Fruit fly (Drosophila melanogaster) whole organism, embryonic: ENCODE results near the gene Ada1-1.

ENCODE experiments used
- Abd-B ChIP-seq: fragments of 200-800 bp; sonication (Bioruptor generic); optimal IDR thresholded peaks from 2 replicates; lab custom pipeline; 2018; ENCODE audit warnings: missing biosample characterization, mild to moderate bottlenecking, missing genetic modification characterization, moderate library complexity
- CG10654 ChIP-seq: fragments of 200-800 bp; sonication (Bioruptor generic); optimal IDR thresholded peaks from 2 replicates; lab custom pipeline; 2016; ENCODE audit warnings: missing biosample characterization, missing genetic modification characterization
- CG10959 ChIP-seq: fragments of 200-800 bp; sonication (Bioruptor generic); IDR thresholded peaks from 2 replicates; pipeline ENCODE4 v1.3.6; 2022; ENCODE audit warnings: missing biosample characterization, missing genetic modification characterization
- CG12104 ChIP-seq: fragments of 200-800 bp; sonication (Bioruptor generic); optimal IDR thresholded peaks from 3 replicates; lab custom pipeline; 2016; ENCODE audit warnings: missing biosample characterization, missing genetic modification characterization
- CG12942 ChIP-seq: fragments of 200-800 bp; sonication (Bioruptor generic); optimal IDR thresholded peaks from 3 replicates; lab custom pipeline; 2016; ENCODE audit warnings: missing biosample characterization, missing genetic modification characterization
- CG14667 ChIP-seq: fragments of 200-800 bp; sonication (Bioruptor generic); IDR thresholded peaks from 2 replicates; pipeline ENCODE4 v1.3.6; 2022; ENCODE audit warnings: missing biosample characterization, missing genetic modification characterization
- CG14860 ChIP-seq: fragments of 200-800 bp; sonication (Bioruptor generic); IDR thresholded peaks from 3 replicates; pipeline ENCODE4 v1.3.6; 2022; ENCODE audit warnings: missing biosample characterization, missing genetic modification characterization; ENCODE audit not compliant: partially characterized antibody
- CG15011 ChIP-seq: fragments of 200-800 bp; sonication (Bioruptor generic); optimal IDR thresholded peaks from 3 replicates; lab custom pipeline; 2018; ENCODE audit warnings: missing biosample characterization, mild to moderate bottlenecking, missing genetic modification characterization
- CG15269 ChIP-seq: fragments of 200-800 bp; sonication (Bioruptor generic); optimal IDR thresholded peaks from 2 replicates; lab custom pipeline; 2018; ENCODE audit warnings: missing biosample characterization, mild to moderate bottlenecking, missing genetic modification characterization, moderate library complexity
- CG1529 ChIP-seq: fragments of 200-800 bp; sonication (Bioruptor generic); optimal IDR thresholded peaks from 3 replicates; lab custom pipeline; 2018; ENCODE audit warnings: missing biosample characterization, missing genetic modification characterization
- CG16863 ChIP-seq: fragments of 200-800 bp; sonication (Bioruptor generic); optimal IDR thresholded peaks from 3 replicates; lab custom pipeline; 2016; ENCODE audit warnings: missing biosample characterization, missing genetic modification characterization
- CG17359 ChIP-seq: fragments of 200-800 bp; sonication (Bioruptor generic); optimal IDR thresholded peaks from 3 replicates; lab custom pipeline; 2018; ENCODE audit warnings: missing biosample characterization, mild to moderate bottlenecking, missing genetic modification characterization, moderate library complexity
- CG17912 ChIP-seq: fragments of 200-800 bp; sonication (Bioruptor generic); optimal IDR thresholded peaks from 2 replicates; lab custom pipeline; 2018; ENCODE audit warnings: missing biosample characterization, mild to moderate bottlenecking, missing genetic modification characterization
- CG18476 ChIP-seq: fragments of 200-800 bp; sonication (Bioruptor generic); optimal IDR thresholded peaks from 2 replicates; lab custom pipeline; 2016; ENCODE audit warnings: missing biosample characterization, mild to moderate bottlenecking, missing genetic modification characterization
- CG18764 ChIP-seq: fragments of 200-800 bp; sonication (Bioruptor generic); optimal IDR thresholded peaks from 3 replicates; lab custom pipeline; 2016; ENCODE audit warnings: missing biosample characterization, missing genetic modification characterization
- CG4282 ChIP-seq: fragments of 200-800 bp; sonication (Bioruptor generic); optimal IDR thresholded peaks from 2 replicates; lab custom pipeline; 2016; ENCODE audit warnings: missing biosample characterization, missing genetic modification characterization
- CG4730 ChIP-seq: fragments of 200-800 bp; sonication (Bioruptor generic); IDR thresholded peaks from 2 replicates; pipeline ENCODE4 v1.3.6; 2022; ENCODE audit warnings: missing biosample characterization, missing genetic modification characterization
- CG5180 ChIP-seq: fragments of 200-800 bp; sonication (Bioruptor generic); optimal IDR thresholded peaks from 3 replicates; lab custom pipeline; 2017; ENCODE audit warnings: missing biosample characterization, missing genetic modification characterization, mild to moderate bottlenecking, moderate library complexity, missing genetic modification reagents
- CG6654 ChIP-seq: fragments of 200-800 bp; sonication (Bioruptor generic); optimal IDR thresholded peaks from 2 replicates; lab custom pipeline; 2017; ENCODE audit warnings: missing biosample characterization, mild to moderate bottlenecking, missing genetic modification characterization
- CG6813 ChIP-seq: fragments of 200-800 bp; sonication (Bioruptor generic); optimal IDR thresholded peaks from 2 replicates; lab custom pipeline; 2017; ENCODE audit warnings: missing biosample characterization, missing genetic modification characterization, mild to moderate bottlenecking, moderate library complexity, missing genetic modification reagents
- CG7839 ChIP-seq: fragments of 200-800 bp; sonication (Bioruptor generic); optimal IDR thresholded peaks from 3 replicates; lab custom pipeline; 2018; ENCODE audit warnings: missing biosample characterization, mild to moderate bottlenecking, missing genetic modification characterization, moderate library complexity
- CG8290 ChIP-seq, 3 experiments: fragments of 200-800 bp; sonication (Bioruptor generic); optimal IDR thresholded peaks; 2 replicates each; lab custom pipeline; 2016 to 2019; ENCODE audit warnings: missing biosample characterization in 3 of 3, missing genetic modification characterization in 3 of 3, mild to moderate bottlenecking in 2 of 3, moderate library complexity in 1 of 3
- CG8924 ChIP-seq: fragments of 200-800 bp; optimal IDR thresholded peaks from 3 replicates; lab custom pipeline; 2019; ENCODE audit warnings: missing biosample characterization, mild to moderate bottlenecking, missing genetic modification characterization, moderate library complexity
- CG9609 ChIP-seq: fragments of 200-800 bp; sonication (Bioruptor generic); optimal IDR thresholded peaks from 3 replicates; lab custom pipeline; 2016; ENCODE audit warnings: missing biosample characterization, missing genetic modification characterization
- CG9797 ChIP-seq: fragments of 200-800 bp; sonication (Bioruptor generic); optimal IDR thresholded peaks from 3 replicates; lab custom pipeline; 2018; ENCODE audit warnings: missing biosample characterization, mild to moderate bottlenecking, missing genetic modification characterization
- CG9876 ChIP-seq: fragments of 200-800 bp; sonication (Bioruptor generic); optimal IDR thresholded peaks from 2 replicates; lab custom pipeline; 2016; ENCODE audit warnings: missing biosample characterization, missing genetic modification characterization
- CHES-1-like ChIP-seq: fragments of 200-800 bp; sonication (Bioruptor generic); optimal IDR thresholded peaks from 2 replicates; lab custom pipeline; 2016; ENCODE audit warnings: missing biosample characterization, missing genetic modification characterization
- Chrac-16 ChIP-seq: fragments of 200-800 bp; sonication (Bioruptor generic); optimal IDR thresholded peaks from 3 replicates; lab custom pipeline; 2016; ENCODE audit warnings: missing biosample characterization, missing genetic modification characterization
- ERR ChIP-seq: fragments of 200-800 bp; sonication (Bioruptor generic); optimal IDR thresholded peaks from 2 replicates; lab custom pipeline; 2016; ENCODE audit warnings: missing biosample characterization, missing genetic modification characterization
- Ets65A ChIP-seq: fragments of 200-800 bp; sonication (Bioruptor generic); peaks from one replicate; lab custom pipeline; 2016; ENCODE audit warnings: missing biosample characterization, missing genetic modification characterization
- HLH4C ChIP-seq: fragments of 200-800 bp; sonication (Bioruptor generic); IDR thresholded peaks from 3 replicates; pipeline ENCODE4 v1.3.6; 2022; ENCODE audit warnings: missing biosample characterization, missing genetic modification characterization; ENCODE audit not compliant: partially characterized antibody
- Mrtf ChIP-seq: fragments of 200-800 bp; sonication (Bioruptor generic); IDR thresholded peaks from 3 replicates; pipeline ENCODE4 v1.3.6; 2022; ENCODE audit warnings: missing biosample characterization, missing genetic modification characterization
- Myb ChIP-seq: fragments of 200-800 bp; sonication (Bioruptor generic); optimal IDR thresholded peaks from 2 replicates; lab custom pipeline; 2016; ENCODE audit warnings: missing biosample characterization, missing genetic modification characterization
- Nf-YB ChIP-seq: fragments of 200-800 bp; sonication (Bioruptor generic); optimal IDR thresholded peaks from 3 replicates; lab custom pipeline; 2019; ENCODE audit warnings: missing biosample characterization, mild to moderate bottlenecking, missing genetic modification characterization, moderate library complexity
- TFAM ChIP-seq: fragments of 200-800 bp; sonication (Bioruptor generic); optimal IDR thresholded peaks from 2 replicates; lab custom pipeline; 2017; ENCODE audit warnings: missing biosample characterization, missing genetic modification characterization, inconsistent platforms
- ac ChIP-seq: fragments of 200-800 bp; sonication (Bioruptor generic); optimal IDR thresholded peaks from 3 replicates; lab custom pipeline; 2017; ENCODE audit warnings: missing biosample characterization, mild to moderate bottlenecking, missing genetic modification characterization
- dmrt99B ChIP-seq: fragments of 200-800 bp; sonication (Bioruptor generic); optimal IDR thresholded peaks from 2 replicates; lab custom pipeline; 2018; ENCODE audit warnings: missing biosample characterization, mild to moderate bottlenecking, missing genetic modification characterization, moderate library complexity
- emc ChIP-seq: fragments of 200-800 bp; sonication (Bioruptor generic); optimal IDR thresholded peaks from 2 replicates; lab custom pipeline; 2016; ENCODE audit warnings: missing biosample characterization, missing genetic modification characterization
- fd96Cb ChIP-seq: fragments of 200-800 bp; sonication (Bioruptor generic); optimal IDR thresholded peaks from 2 replicates; lab custom pipeline; 2018; ENCODE audit warnings: missing biosample characterization, mild to moderate bottlenecking, missing genetic modification characterization, moderate library complexity
- fru ChIP-seq: fragments of >200 bp; optimal IDR thresholded peaks from 2 replicates; lab custom pipeline; 2017
- gt ChIP-seq: fragments of 200-800 bp; sonication (Bioruptor generic); IDR thresholded peaks from 2 replicates; pipeline ENCODE4 v1.3.6; 2022; ENCODE audit warnings: missing biosample characterization, missing genetic modification characterization
- hbn ChIP-seq: fragments of 200-800 bp; sonication (Bioruptor generic); IDR thresholded peaks from 2 replicates; pipeline ENCODE4 v1.3.6; 2022; ENCODE audit warnings: missing biosample characterization, missing genetic modification characterization; ENCODE audit not compliant: partially characterized antibody
- nerfin-1 ChIP-seq: fragments of 200-800 bp; sonication (Bioruptor generic); optimal IDR thresholded peaks from 3 replicates; lab custom pipeline; 2019; ENCODE audit warnings: missing biosample characterization, mild to moderate bottlenecking, missing genetic modification characterization, moderate library complexity
- org-1 ChIP-seq: fragments of 200-800 bp; sonication (Bioruptor generic); optimal IDR thresholded peaks from 2 replicates; lab custom pipeline; 2017; ENCODE audit warnings: missing biosample characterization, missing genetic modification characterization
- p53 ChIP-seq: fragments of 200-800 bp; sonication (Bioruptor generic); optimal IDR thresholded peaks from 2 replicates; lab custom pipeline; 2016; ENCODE audit warnings: missing biosample characterization, missing genetic modification characterization
- pita ChIP-seq: fragments of 200-800 bp; sonication (Bioruptor generic); optimal IDR thresholded peaks from 2 replicates; lab custom pipeline; 2017; ENCODE audit warnings: missing biosample characterization, mild to moderate bottlenecking, missing genetic modification characterization
- pnt ChIP-seq: fragments of 200-800 bp; sonication (Bioruptor generic); optimal IDR thresholded peaks from 3 replicates; lab custom pipeline; 2016; ENCODE audit warnings: missing biosample characterization, missing genetic modification characterization
- trh ChIP-seq: fragments of 200-800 bp; sonication (Bioruptor generic); optimal IDR thresholded peaks from 2 replicates; lab custom pipeline; 2016; ENCODE audit warnings: missing biosample characterization, missing genetic modification characterization
- unpg ChIP-seq: fragments of 200-800 bp; sonication (Bioruptor generic); optimal IDR thresholded peaks from 3 replicates; lab custom pipeline; 2018; ENCODE audit warnings: missing biosample characterization, mild to moderate bottlenecking, missing genetic modification characterization, moderate library complexity
- usp ChIP-seq: fragments of >200 bp; optimal IDR thresholded peaks from 2 replicates; lab custom pipeline; 2017; ENCODE audit warnings: missing biosample characterization, missing genetic modification characterization
- wdn ChIP-seq: fragments of 200-800 bp; sonication (Bioruptor generic); IDR thresholded peaks from 2 replicates; pipeline ENCODE4 v1.3.6; 2022; ENCODE audit warnings: missing biosample characterization, missing genetic modification characterization
- yki ChIP-seq: fragments of >200 bp; optimal IDR thresholded peaks from 3 replicates; lab custom pipeline; 2018

Gene Ada1-1

dm6 chr2L:12021193-12021592 is 24.6 kb downstream of the Ada1-1 start (continued):
- TF ChIP-seq CG15269 (tag; lab: Kevin White, UChicago) (peak; percentile 63), CHES-1-like (no peak), CG8924 (tag; lab: Kevin White, UChicago) (peak; percentile 59), CG7839 (tag; lab: Kevin White, UChicago) (peak; percentile 29), gt (GFP tag; lab: Robert Waterston, UW) (no peak), CG10654 (GFP tag; lab: Kevin White, UChicago) (peak; percentile 23), CG16863 (GFP tag; lab: Kevin White, UChicago) (peak; percentile 37), CG15011 (GFP tag; lab: Kevin White, UChicago) (peak; percentile 60), wdn (no peak; the same call in 1 of the 2 replicates), CG6813 (GFP tag; lab: Kevin White, UChicago) (peak; percentile 90), CG18764 (GFP tag; lab: Kevin White, UChicago) (peak; percentile 46), pnt (no peak), CG5180 (GFP tag; lab: Kevin White, UChicago) (no peak), Chrac-16 (GFP tag; lab: Kevin White, UChicago) (no peak), HLH4C (GFP tag; lab: Robert Waterston, UW) (no peak), dmrt99B (tag; lab: Kevin White, UChicago) (no peak), emc (GFP tag; lab: Kevin White, UChicago) (no peak), CG17912 (GFP tag; lab: Kevin White, UChicago) (peak; percentile 8), CG1529 (GFP tag; lab: Kevin White, UChicago) (peak; percentile 86), CG14860 (no peak), CG6654 (no peak), CG9876 (GFP tag; lab: Kevin White, UChicago) (no peak), CG4730 (GFP tag; lab: Robert Waterston, UW) (no peak), CG12104 (GFP tag; lab: Kevin White, UChicago) (peak; percentile 32), ac (GFP tag; lab: Kevin White, UChicago) (peak; percentile 8), CG12942 (GFP tag; lab: Kevin White, UChicago) (peak; percentile 62), fru (lab: Kevin White, UChicago) (no peak), Ets65A (GFP tag; lab: Kevin White, UChicago) (no peak), hbn (GFP tag; lab: Robert Waterston, UW) (no peak), Myb (GFP tag; lab: Kevin White, UChicago) (no peak), CG9609 (GFP tag; lab: Kevin White, UChicago) (peak; percentile 9), CG14667 (no peak), org-1 (peak; percentile 62), CG9797 (GFP tag; lab: Kevin White, UChicago) (no peak), CG10959 (GFP tag; lab: Robert Waterston, UW) (no peak), yki (lab: Kevin White, UChicago) (no peak), Nf-YB (GFP tag; lab: Kevin White, UChicago) (peak; percentile 48), usp (GFP tag; lab: Kevin White, UChicago) (no peak), pita (no peak), nerfin-1 (tag; lab: Kevin White, UChicago) (peak; percentile 36), CG4282 (GFP tag; lab: Kevin White, UChicago) (no peak), unpg (GFP tag; lab: Kevin White, UChicago) (peak; percentile 75), trh (peak; percentile 65), Abd-B (GFP tag; lab: Kevin White, UChicago) (no peak), fd96Cb (tag; lab: Kevin White, UChicago) (no peak), p53 (no peak), TFAM (GFP tag; lab: Kevin White, UChicago) (no peak), CG17359 (peak; percentile 74), CG18476 (GFP tag; lab: Kevin White, UChicago) (peak; percentile 56), CG8290 (GFP tag; optimal IDR thresholded peaks at IDR 0.05; lab: Kevin White, UChicago) (no peak), CG8290 (tag; optimal IDR thresholded peaks at IDR 0.05; lab: Kevin White, UChicago) (peak; percentile 47 to 91), Mrtf (GFP tag; lab: Robert Waterston, UW) (no peak), ERR (no peak)
